Worm (Caenorhabditis elegans) whole organism, L4 larva: Measurements from ENCODE around the gene F10C2.4.
"Not testable (repeated sequence)": the region's sequence is repeated elsewhere in the genome, so short reads cannot be mapped to it uniquely, and the experiment has no call there.

Source experiments
- F10B5.3 ChIP-seq: sonication (generic microtip); optimal IDR thresholded peaks from 2 replicates; lab custom pipeline; 2016; ENCODE audit warnings: mild to moderate bottlenecking, missing genetic modification characterization, missing compliant biosample characterization
- F26F4.8 ChIP-seq: fragments of 200-800 bp; sonication (Bioruptor generic); conservative IDR thresholded peaks from 2 replicates; pipeline ENCODE4 v1.3.6; 2022; ENCODE audit warnings: missing genetic modification characterization, missing compliant biosample characterization
- F37D6.2 ChIP-seq: sonication (generic microtip); optimal IDR thresholded peaks from 2 replicates; lab custom pipeline; 2016; ENCODE audit warnings: mild to moderate bottlenecking, missing genetic modification characterization, missing compliant biosample characterization
- T26A8.4 ChIP-seq: fragments of 200-800 bp; sonication (Bioruptor generic); IDR thresholded peaks from 2 replicates; pipeline ENCODE4 v1.3.6; 2022; ENCODE audit warnings: missing genetic modification characterization, missing compliant biosample characterization
- Y48G9A.11 ChIP-seq: fragments of 200-800 bp; sonication (Bioruptor generic); IDR thresholded peaks from 2 replicates; pipeline ENCODE4 v1.3.6; 2022; ENCODE audit warnings: missing genetic modification reagents, missing genetic modification characterization, missing compliant biosample characterization
- Y5F2A.4 ChIP-seq: fragments of 200-800 bp; sonication (Bioruptor generic); optimal IDR thresholded peaks from 2 replicates; lab custom pipeline; 2018; ENCODE audit warnings: mild to moderate bottlenecking, missing genetic modification characterization, missing compliant biosample characterization
- Y75B8A.6 ChIP-seq: fragments of 200-800 bp; sonication (Bioruptor generic); IDR thresholded peaks from 2 replicates; pipeline ENCODE4 v1.3.6; 2022; ENCODE audit warnings: missing genetic modification reagents, missing genetic modification characterization, missing compliant biosample characterization
- ZK337.2 ChIP-seq: fragments of 200-800 bp; sonication (Bioruptor generic); IDR thresholded peaks from 2 replicates; pipeline ENCODE4 v1.3.6; 2022; ENCODE audit warnings: missing genetic modification reagents, missing genetic modification characterization, missing compliant biosample characterization
- aha-1 ChIP-seq: fragments of 150-350 bp; peaks from one replicate; lab custom pipeline; 2014; ENCODE audit warnings: missing biosample characterization, missing genetic modification characterization
- ceh-20 ChIP-seq: fragments of 200-800 bp; sonication (Bioruptor generic); IDR thresholded peaks from 2 replicates; pipeline ENCODE4 v1.3.6; 2022; ENCODE audit warnings: missing genetic modification reagents, missing genetic modification characterization, missing compliant biosample characterization
- ctbp-1 ChIP-seq: fragments of 200-800 bp; sonication (Bioruptor generic); IDR thresholded peaks from 2 replicates; pipeline ENCODE4 v1.3.6; 2022; ENCODE audit warnings: missing genetic modification reagents, missing genetic modification characterization, missing compliant biosample characterization
- daf-16 ChIP-seq, 3 experiments: sonication (generic microtip); optimal IDR thresholded peaks; 2 replicates each; lab custom pipeline; 2016 to 2017; ENCODE audit warnings: missing genetic modification characterization in 3 of 3, missing genetic modification reagents in 3 of 3, mild to moderate bottlenecking in 2 of 3, missing compliant biosample characterization in 2 of 3, missing biosample characterization in 1 of 3, moderate library complexity in 1 of 3
- dmd-6 ChIP-seq: fragments of 200-800 bp; sonication (Bioruptor generic); IDR thresholded peaks from 2 replicates; pipeline ENCODE4 v1.3.6; 2022; ENCODE audit warnings: missing genetic modification reagents, missing genetic modification characterization, missing compliant biosample characterization
- dmd-8 ChIP-seq: fragments of 200-800 bp; sonication (Bioruptor generic); IDR thresholded peaks from 2 replicates; pipeline ENCODE4 v1.3.6; 2022; ENCODE audit warnings: missing genetic modification characterization, missing compliant biosample characterization
- dmd-9 ChIP-seq: fragments of 200-800 bp; sonication (Bioruptor generic); IDR thresholded peaks from 2 replicates; pipeline ENCODE4 v1.3.6; 2022; ENCODE audit warnings: missing genetic modification reagents, missing genetic modification characterization, missing compliant biosample characterization
- dve-1 ChIP-seq: sonication (generic microtip); optimal IDR thresholded peaks from 2 replicates; lab custom pipeline; 2017; ENCODE audit warnings: antibody characterized with exemption, mild to moderate bottlenecking, missing genetic modification characterization, missing compliant biosample characterization; ENCODE audit not compliant: insufficient read depth
- egl-43 ChIP-seq: fragments of 200-800 bp; sonication (Bioruptor generic); IDR thresholded peaks from 2 replicates; pipeline ENCODE4 v1.3.6; 2022; ENCODE audit warnings: missing genetic modification reagents, missing genetic modification characterization, missing compliant biosample characterization
- fkh-10 ChIP-seq: fragments of 150-350 bp; optimal IDR thresholded peaks from 2 replicates; lab custom pipeline; 2014; ENCODE audit warnings: missing biosample characterization, missing genetic modification reagents, missing genetic modification characterization
- hlh-11 ChIP-seq: fragments of 200-800 bp; sonication (Bioruptor generic); optimal IDR thresholded peaks from 2 replicates; lab custom pipeline; 2018; ENCODE audit warnings: mild to moderate bottlenecking, missing genetic modification characterization, missing compliant biosample characterization
- hlh-30 ChIP-seq: sonication (generic microtip); optimal IDR thresholded peaks from 2 replicates; lab custom pipeline; 2017; ENCODE audit warnings: antibody characterized with exemption, mild to moderate bottlenecking, missing genetic modification characterization, missing compliant biosample characterization; ENCODE audit not compliant: insufficient read depth
- hmg-1.1 ChIP-seq: fragments of 200-800 bp; sonication (Bioruptor generic); IDR thresholded peaks from 2 replicates; pipeline ENCODE4 v1.3.6; 2022; ENCODE audit warnings: missing genetic modification reagents, missing genetic modification characterization, missing compliant biosample characterization
- lin-13 ChIP-seq: fragments of 150-350 bp; optimal IDR thresholded peaks from 2 replicates; lab custom pipeline; 2014; ENCODE audit warnings: missing biosample characterization, missing genetic modification reagents, missing genetic modification characterization
- lir-3 ChIP-seq: sonication (generic microtip); optimal IDR thresholded peaks from 2 replicates; lab custom pipeline; 2016; ENCODE audit warnings: mild to moderate bottlenecking, missing genetic modification characterization, missing compliant biosample characterization
- mep-1 ChIP-seq: fragments of 150-350 bp; sonication (generic microtip); optimal IDR thresholded peaks from 3 replicates; lab custom pipeline; 2014; ENCODE audit warnings: missing biosample characterization, missing genetic modification characterization
- nhr-102 ChIP-seq: sonication (generic microtip); optimal IDR thresholded peaks from 2 replicates; lab custom pipeline; 2016; ENCODE audit warnings: mild to moderate bottlenecking, missing genetic modification characterization, moderate library complexity, missing compliant biosample characterization
- nhr-11 ChIP-seq: fragments of 150-350 bp; optimal IDR thresholded peaks from 2 replicates; lab custom pipeline; 2014; ENCODE audit warnings: missing biosample characterization, missing genetic modification characterization
- nhr-25 ChIP-seq: sonication (generic microtip); optimal IDR thresholded peaks from 2 replicates; lab custom pipeline; 2017; ENCODE audit warnings: missing genetic modification characterization, mild to moderate bottlenecking, missing compliant biosample characterization, antibody characterized with exemption, moderate library complexity, borderline replicate concordance; ENCODE audit not compliant: insufficient read depth
- nhr-28 ChIP-seq: fragments of 150-350 bp; optimal IDR thresholded peaks from 2 replicates; lab custom pipeline; 2014; ENCODE audit warnings: missing biosample characterization, missing genetic modification characterization
- nhr-6 ChIP-seq: fragments of 150-350 bp; optimal IDR thresholded peaks from 2 replicates; lab custom pipeline; 2014; ENCODE audit warnings: missing biosample characterization, missing genetic modification characterization
- nhr-76 ChIP-seq: fragments of 150-350 bp; optimal IDR thresholded peaks from 2 replicates; lab custom pipeline; 2014; ENCODE audit warnings: missing biosample characterization, missing genetic modification characterization
- nhr-77 ChIP-seq: fragments of 150-350 bp; optimal IDR thresholded peaks from 2 replicates; lab custom pipeline; 2014; ENCODE audit warnings: missing biosample characterization, missing genetic modification characterization
- pha-4 ChIP-seq, 2 experiments: fragments of 150-350 bp in 1 of 2; fragments of 200-800 bp in 1 of 2; sonication (Bioruptor generic) in 1 of 2; IDR thresholded peaks in 1 of 2; optimal IDR thresholded peaks in 1 of 2; 2 replicates each; pipeline versions ENCODE4 v1.3.6 to Lab custom; 2014 to 2022; ENCODE audit warnings: missing genetic modification characterization in 2 of 2, missing genetic modification reagents in 2 of 2, missing biosample characterization in 1 of 2, missing compliant biosample characterization in 1 of 2
- php-3 ChIP-seq: fragments of 200-800 bp; sonication (Bioruptor generic); IDR thresholded peaks from 2 replicates; pipeline ENCODE4 v1.3.6; 2022; ENCODE audit warnings: missing genetic modification reagents, missing genetic modification characterization, missing compliant biosample characterization
- pqm-1 ChIP-seq: sonication (generic microtip); optimal IDR thresholded peaks from 2 replicates; lab custom pipeline; 2017; ENCODE audit warnings: missing biosample characterization, missing genetic modification characterization
- rbr-2 ChIP-seq: sonication (generic microtip); optimal IDR thresholded peaks from 2 replicates; lab custom pipeline; 2016; ENCODE audit warnings: missing genotype, missing genetic modification characterization, missing compliant biosample characterization
- set-16 ChIP-seq: fragments of 200-800 bp; sonication (Bioruptor generic); IDR thresholded peaks from 2 replicates; pipeline ENCODE4 v1.3.6; 2022; ENCODE audit warnings: missing genetic modification reagents, missing genetic modification characterization, missing compliant biosample characterization
- skn-1 ChIP-seq: fragments of 150-350 bp; optimal IDR thresholded peaks from 2 replicates; lab custom pipeline; 2014; ENCODE audit warnings: missing biosample characterization, missing genetic modification characterization
- spr-3 ChIP-seq: fragments of 200-800 bp; sonication (Bioruptor generic); optimal IDR thresholded peaks from 2 replicates; lab custom pipeline; 2018; ENCODE audit warnings: mild to moderate bottlenecking, missing genetic modification characterization, missing compliant biosample characterization
- unc-62 ChIP-seq, 3 experiments: fragments of 150-350 bp in 1 of 3; sonication (generic microtip); optimal IDR thresholded peaks in 2 of 3; peaks in 1 of 3; 1 replicate in 1 of 3; 2 replicates in 2 of 3; lab custom pipeline; 2014 to 2017; ENCODE audit warnings: missing biosample characterization in 3 of 3, missing genetic modification characterization in 3 of 3, missing genetic modification reagents in 3 of 3, missing genotype in 1 of 3
- vab-7 ChIP-seq: fragments of 200-800 bp; sonication (Bioruptor generic); IDR thresholded peaks from 2 replicates; pipeline ENCODE4 v1.3.6; 2022; ENCODE audit warnings: missing genetic modification reagents, missing genetic modification characterization, missing compliant biosample characterization
- zip-11 ChIP-seq: fragments of 200-800 bp; sonication (Bioruptor generic); IDR thresholded peaks from 2 replicates; pipeline ENCODE4 v1.3.6; 2022; ENCODE audit warnings: missing genetic modification characterization, missing compliant biosample characterization

Gene F10C2.4

ce11 chrV:12013298-12013697, 28.1 kb upstream of the F10C2.4 start, which contains the start of gene add-2:
Gene add-2 (minus strand): TSS chrV:12013406.
- TF ChIP-seq php-3, result peak; percentile 81
- TF ChIP-seq pqm-1 (tag; lab: Kevin White, UChicago), result peak; percentile 14
- no peak for TF ChIP-seq vab-7 (GFP tag; lab: Robert Waterston, UW)
- TF ChIP-seq dmd-6 (GFP tag; lab: Robert Waterston, UW), result peak; percentile 34; the same call in 1 of the 2 replicates
- TF ChIP-seq ZK337.2, result no peak
- TF ChIP-seq egl-43 (GFP tag; lab: Robert Waterston, UW), result no peak
- peak; percentile 31 for TF ChIP-seq nhr-77
- TF ChIP-seq hlh-11 (tag; lab: Kevin White, UChicago), result peak; percentile 29
- peak; percentile 43 for TF ChIP-seq dve-1 (tag; lab: Kevin White, UChicago)
- TF ChIP-seq unc-62 (GFP tag; optimal IDR thresholded peaks at IDR 0.05 in 1 of 2; lab: Kevin White, UChicago), result peak in 1 of 2 experiments; percentile 6
- no peak for TF ChIP-seq unc-62 (tag; optimal IDR thresholded peaks at IDR 0.05; lab: Kevin White, UChicago)
- TF ChIP-seq nhr-6, result no peak
- no peak for TF ChIP-seq daf-16 (GFP tag; optimal IDR thresholded peaks at IDR 0.05; lab: Kevin White, UChicago)
- TF ChIP-seq daf-16 (tag; optimal IDR thresholded peaks at IDR 0.05; lab: Kevin White, UChicago), result peak; percentile 87
- TF ChIP-seq, all 104 proteins: peak for 8

DNA sequence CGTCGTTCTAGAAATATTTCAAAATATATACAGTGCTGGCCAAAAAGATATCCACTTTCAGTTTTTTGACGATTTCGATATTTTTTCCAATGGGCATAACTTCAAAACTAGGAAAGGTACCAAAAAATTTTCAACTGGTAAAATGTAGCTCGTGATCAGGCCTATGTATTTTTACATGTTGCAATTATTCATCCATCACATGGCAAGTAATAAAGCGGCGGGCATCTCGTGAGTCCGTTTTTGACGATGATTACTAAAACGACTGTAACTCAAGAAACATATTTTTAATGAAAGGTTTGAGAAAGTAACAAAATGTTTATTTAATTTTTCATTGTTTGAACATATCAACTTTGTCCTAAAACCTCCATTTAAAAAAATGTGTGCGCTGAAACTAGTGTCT, 21.3 kb upstream of the F10C2.4 start, which contains the start of gene F10C2.3:
TSS of gene F10C2.3 (plus strand) at position 301 of the 400 bp plus-strand sequence.
- TF ChIP-seq lin-13 (GFP tag; lab: Kevin White, UChicago); skn-1 (tag; lab: Kevin White, UChicago); dmd-6 (GFP tag; lab: Robert Waterston, UW): not testable (repeated sequence)

- TF ChIP-seq dve-1 (tag; lab: Kevin White, UChicago) (peak; percentile 42), ceh-20 (no peak), pqm-1 (tag; lab: Kevin White, UChicago) (peak; percentile 69), nhr-76 (tag; lab: Kevin White, UChicago) (no peak), nhr-6 (peak; percentile 29), nhr-102 (tag; lab: Kevin White, UChicago) (no peak), nhr-28 (tag; lab: Kevin White, UChicago) (peak; percentile 67), daf-16 (GFP tag; optimal IDR thresholded peaks at IDR 0.05; lab: Kevin White, UChicago) (no peak), daf-16 (tag; optimal IDR thresholded peaks at IDR 0.05; lab: Kevin White, UChicago) (peak; percentile 51)
Observed at ce11 chrV:12020940-12021339, 20.4 kb upstream of the F10C2.4 start.

DNA sequence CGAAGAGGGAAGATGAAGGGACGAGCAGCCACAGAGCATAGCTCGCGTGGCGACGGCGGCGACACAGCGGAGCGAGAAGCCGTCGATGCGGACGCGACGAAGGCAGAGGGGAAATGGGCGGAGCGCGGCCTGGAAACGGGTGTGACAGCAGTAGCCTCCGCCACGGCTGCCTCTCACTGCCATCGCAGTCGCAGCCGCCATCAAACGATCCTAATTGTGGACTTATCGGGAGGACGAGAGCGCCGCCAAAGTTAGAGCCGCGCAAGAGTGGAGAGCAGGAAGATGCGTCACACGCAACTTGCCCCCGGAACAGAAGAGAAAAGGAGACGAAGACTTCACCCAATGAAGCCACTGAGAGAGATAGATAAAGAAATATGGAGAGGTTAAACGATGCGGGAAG, 17.1 kb upstream of the F10C2.4 start:
- TF ChIP-seq dmd-8 (GFP tag; lab: Robert Waterston, UW) (peak; percentile 59; the same call in 1 of the 2 replicates), Y75B8A.6 (GFP tag; lab: Robert Waterston, UW) (no peak), spr-3 (GFP tag; lab: Kevin White, UChicago) (no peak), ceh-20 (peak; percentile 28; the same call in 1 of the 2 replicates), fkh-10 (peak; percentile 47), nhr-6 (no peak), nhr-11 (tag; lab: Kevin White, UChicago) (peak; percentile 2), hmg-1.1 (GFP tag; lab: Robert Waterston, UW) (peak; percentile 64; the same call in 1 of the 2 replicates), rbr-2 (tag; lab: Kevin White, UChicago) (peak; percentile 47), dmd-9 (GFP tag; lab: Robert Waterston, UW) (0 out of 2 replicates have a peak, but pooled peaks have one; percentile 51), nhr-25 (tag; lab: Kevin White, UChicago) (no peak), pha-4 (GFP tag; IDR thresholded peaks at IDR 0.05; lab: Robert Waterston, UW) (no peak), pha-4 (tag; optimal IDR thresholded peaks at IDR 0.05; lab: Kevin White, UChicago) (no peak), lir-3 (tag; lab: Kevin White, UChicago) (peak; percentile 18), zip-11 (GFP tag; lab: Robert Waterston, UW) (no peak), lin-13 (GFP tag; lab: Kevin White, UChicago) (no peak), hlh-11 (tag; lab: Kevin White, UChicago) (peak; percentile 3), mep-1 (tag; lab: Kevin White, UChicago) (peak; percentile 5), hlh-30 (tag; lab: Kevin White, UChicago) (peak; percentile 31), F37D6.2 (tag; lab: Kevin White, UChicago) (peak; percentile 72), ctbp-1 (GFP tag; lab: Robert Waterston, UW) (peak; percentile 79), F10B5.3 (tag; lab: Kevin White, UChicago) (no peak), F26F4.8 (GFP tag; lab: Robert Waterston, UW) (0 out of 2 replicates have a peak, but pooled peaks have one; percentile 36), T26A8.4 (peak; percentile 29; the same call in 1 of the 2 replicates), set-16 (GFP tag; lab: Robert Waterston, UW) (peak; percentile 98), Y5F2A.4 (GFP tag; lab: Kevin White, UChicago) (no peak), aha-1 (peak; percentile 98), Y48G9A.11 (0 out of 2 replicates have a peak, but pooled peaks have one; percentile 5)
